Fruit fly (Drosophila melanogaster) S2 (cell line): Measurements from ENCODE around the gene Rap1.

ENCODE experiments used
- CG8478 ChIP-seq: fragments of >200 bp; optimal IDR thresholded peaks from 2 replicates; lab custom pipeline; 2018
- CTCF ChIP-seq, 2 experiments: fragments of >200 bp; optimal IDR thresholded peaks; 2 replicates each; lab custom pipeline; 2018

dm6 chr3L:1855491-1855890 is 6.5 kb downstream of the Rap1 start, which contains the start of gene CNMa:
- TF ChIP-seq CTCF (optimal IDR thresholded peaks at IDR 0.05; lab: Kevin White, UChicago) (no peak), CG8478 (lab: Kevin White, UChicago) (no peak)
